Worm (Caenorhabditis elegans) whole organism, mixed stage, embryonic: ENCODE results near the gene vps-35.

Source experiments
- blmp-1 ChIP-seq: fragments of 150-350 bp; optimal IDR thresholded peaks from 2 replicates; lab custom pipeline; 2014; ENCODE audit warnings: missing biosample characterization, missing genetic modification characterization
- elt-3 ChIP-seq: fragments of 150-350 bp; optimal IDR thresholded peaks from 2 replicates; lab custom pipeline; 2014; ENCODE audit warnings: missing biosample characterization, missing genetic modification characterization
- lin-13 ChIP-seq: fragments of 150-350 bp; optimal IDR thresholded peaks from 2 replicates; lab custom pipeline; 2014; ENCODE audit warnings: missing biosample characterization, missing genetic modification characterization
- lin-32 ChIP-seq: fragments of 200-800 bp; sonication (Bioruptor generic); optimal IDR thresholded peaks from 2 replicates; lab custom pipeline; 2018; ENCODE audit warnings: mild to moderate bottlenecking, missing genetic modification characterization, missing compliant biosample characterization
- nhr-2 ChIP-seq: fragments of 150-350 bp; optimal IDR thresholded peaks from 2 replicates; lab custom pipeline; 2014; ENCODE audit warnings: missing biosample characterization, missing genetic modification characterization
- nhr-237 ChIP-seq: fragments of 150-350 bp; optimal IDR thresholded peaks from 2 replicates; lab custom pipeline; 2014; ENCODE audit warnings: missing biosample characterization, missing genetic modification characterization
- nhr-28 ChIP-seq: fragments of 150-350 bp; optimal IDR thresholded peaks from 2 replicates; lab custom pipeline; 2014; ENCODE audit warnings: missing biosample characterization, missing genetic modification characterization
- snpc-4 ChIP-seq: fragments of 150-350 bp; optimal IDR thresholded peaks from 2 replicates; lab custom pipeline; 2014; ENCODE audit warnings: missing biosample characterization, missing genetic modification characterization
- unc-39 ChIP-seq: fragments of 150-350 bp; optimal IDR thresholded peaks from 2 replicates; lab custom pipeline; 2014; ENCODE audit warnings: missing biosample characterization, missing genetic modification characterization
- unc-62 ChIP-seq: fragments of 150-350 bp; optimal IDR thresholded peaks from 2 replicates; lab custom pipeline; 2014; ENCODE audit warnings: missing biosample characterization, missing genetic modification reagents, missing genetic modification characterization
- zip-8 ChIP-seq: fragments of 150-350 bp; optimal IDR thresholded peaks from 2 replicates; lab custom pipeline; 2014; ENCODE audit warnings: missing biosample characterization, missing genetic modification characterization
- ztf-11 ChIP-seq: fragments of 150-350 bp; optimal IDR thresholded peaks from 2 replicates; lab custom pipeline; 2014; ENCODE audit warnings: missing biosample characterization, missing genetic modification characterization

DNA sequence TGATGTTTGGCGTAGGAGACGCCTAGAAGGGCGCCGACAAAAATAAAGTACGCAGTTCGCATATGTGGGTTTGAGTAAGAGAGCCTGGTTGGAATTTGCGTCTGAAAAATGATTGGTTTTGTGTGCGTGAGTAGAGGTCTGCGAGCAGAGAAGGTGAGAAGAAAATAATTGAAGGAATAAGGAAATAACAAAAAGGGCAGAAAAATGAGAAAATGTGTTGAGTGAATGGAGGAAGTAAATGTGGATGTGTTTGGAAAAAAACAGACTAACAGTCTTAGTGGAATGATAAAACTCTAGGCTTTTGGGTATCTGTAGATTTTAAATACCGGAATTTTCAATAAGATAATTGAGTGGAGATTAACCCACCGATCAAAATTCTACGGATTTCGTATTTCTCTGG is 49.0 kb downstream of the vps-35 start, which contains the start of gene casy-1:
- TF ChIP-seq elt-3 (tag; lab: Kevin White, UChicago) (no peak), zip-8 (tag; lab: Kevin White, UChicago) (no peak), lin-13 (tag; lab: Kevin White, UChicago) (no peak), ztf-11 (tag; lab: Kevin White, UChicago) (no peak), blmp-1 (no peak), snpc-4 (tag; lab: Kevin White, UChicago) (no peak), unc-62 (GFP tag; lab: Kevin White, UChicago) (no peak), nhr-28 (tag; lab: Kevin White, UChicago) (no peak), lin-32 (GFP tag; lab: Kevin White, UChicago) (no peak), nhr-237 (tag; lab: Kevin White, UChicago) (no peak), unc-39 (tag; lab: Kevin White, UChicago) (no peak), nhr-2 (tag; lab: Kevin White, UChicago) (no peak)
